Worm (Caenorhabditis elegans) whole organism, L4 larva: ENCODE data around the gene cgt-3.

ENCODE experiments used
- D1046.2 ChIP-seq: fragments of 200-800 bp; sonication (Bioruptor generic); IDR thresholded peaks from 2 replicates; pipeline ENCODE4 v1.3.6; 2022; ENCODE audit warnings: missing genetic modification characterization, missing compliant biosample characterization
- F10B5.3 ChIP-seq: sonication (generic microtip); optimal IDR thresholded peaks from 2 replicates; lab custom pipeline; 2016; ENCODE audit warnings: mild to moderate bottlenecking, missing genetic modification characterization, missing compliant biosample characterization
- F44E2.7 ChIP-seq: fragments of 200-800 bp; sonication (Bioruptor generic); IDR thresholded peaks from 2 replicates; pipeline ENCODE4 v2.1.2; 2022; ENCODE audit warnings: missing genetic modification characterization, missing compliant biosample characterization
- T26A8.4 ChIP-seq: fragments of 200-800 bp; sonication (Bioruptor generic); IDR thresholded peaks from 2 replicates; pipeline ENCODE4 v1.3.6; 2022; ENCODE audit warnings: missing genetic modification characterization, missing compliant biosample characterization
- Y5F2A.4 ChIP-seq: fragments of 200-800 bp; sonication (Bioruptor generic); optimal IDR thresholded peaks from 2 replicates; lab custom pipeline; 2018; ENCODE audit warnings: mild to moderate bottlenecking, missing genetic modification characterization, missing compliant biosample characterization
- ceh-20 ChIP-seq: fragments of 200-800 bp; sonication (Bioruptor generic); IDR thresholded peaks from 2 replicates; pipeline ENCODE4 v1.3.6; 2022; ENCODE audit warnings: missing genetic modification reagents, missing genetic modification characterization, missing compliant biosample characterization
- ceh-32 ChIP-seq: sonication (generic microtip); optimal IDR thresholded peaks from 2 replicates; lab custom pipeline; 2016; ENCODE audit warnings: mild to moderate bottlenecking, missing genetic modification characterization, missing compliant biosample characterization; ENCODE audit not compliant: poor library complexity
- ceh-44 ChIP-seq: fragments of 200-800 bp; sonication (Bioruptor generic); IDR thresholded peaks from 2 replicates; pipeline ENCODE4 v1.3.6; 2022; ENCODE audit warnings: missing genetic modification reagents, missing genetic modification characterization, missing compliant biosample characterization
- ceh-82 ChIP-seq: sonication (generic microtip); optimal IDR thresholded peaks from 2 replicates; lab custom pipeline; 2017; ENCODE audit warnings: missing biosample characterization, missing genetic modification characterization
- ces-1 ChIP-seq: fragments of 150-350 bp; sonication (generic microtip); optimal IDR thresholded peaks from 4 replicates; lab custom pipeline; 2014; ENCODE audit warnings: missing biosample characterization, missing genetic modification reagents, missing genetic modification characterization
- cey-2 ChIP-seq: sonication (generic microtip); optimal IDR thresholded peaks from 3 replicates; lab custom pipeline; 2017; ENCODE audit warnings: missing genetic modification characterization, mild to moderate bottlenecking, missing compliant biosample characterization, antibody characterized with exemption, borderline replicate concordance; ENCODE audit not compliant: insufficient read depth
- ctbp-1 ChIP-seq: fragments of 200-800 bp; sonication (Bioruptor generic); IDR thresholded peaks from 2 replicates; pipeline ENCODE4 v1.3.6; 2022; ENCODE audit warnings: missing genetic modification reagents, missing genetic modification characterization, missing compliant biosample characterization
- daf-19 ChIP-seq: fragments of 200-800 bp; sonication (Bioruptor generic); conservative IDR thresholded peaks from 2 replicates; pipeline ENCODE4 v1.3.6; 2022; ENCODE audit warnings: missing genetic modification characterization, missing compliant biosample characterization
- dmd-6 ChIP-seq: fragments of 200-800 bp; sonication (Bioruptor generic); IDR thresholded peaks from 2 replicates; pipeline ENCODE4 v1.3.6; 2022; ENCODE audit warnings: missing genetic modification reagents, missing genetic modification characterization, missing compliant biosample characterization
- duxl-1 ChIP-seq: sonication (generic microtip); optimal IDR thresholded peaks from 2 replicates; lab custom pipeline; 2016; ENCODE audit warnings: mild to moderate bottlenecking, missing genetic modification characterization, moderate library complexity, missing compliant biosample characterization; ENCODE audit not compliant: poor library complexity
- dve-1 ChIP-seq: sonication (generic microtip); optimal IDR thresholded peaks from 2 replicates; lab custom pipeline; 2017; ENCODE audit warnings: antibody characterized with exemption, mild to moderate bottlenecking, missing genetic modification characterization, missing compliant biosample characterization; ENCODE audit not compliant: insufficient read depth
- egl-27 ChIP-seq: sonication (generic microtip); optimal IDR thresholded peaks from 3 replicates; lab custom pipeline; 2017; ENCODE audit warnings: missing biosample characterization, missing genetic modification reagents, missing genetic modification characterization
- egl-43 ChIP-seq: fragments of 200-800 bp; sonication (Bioruptor generic); IDR thresholded peaks from 2 replicates; pipeline ENCODE4 v1.3.6; 2022; ENCODE audit warnings: missing genetic modification reagents, missing genetic modification characterization, missing compliant biosample characterization
- fkh-10 ChIP-seq: fragments of 150-350 bp; optimal IDR thresholded peaks from 2 replicates; lab custom pipeline; 2014; ENCODE audit warnings: missing biosample characterization, missing genetic modification reagents, missing genetic modification characterization
- fos-1 ChIP-seq: fragments of 150-350 bp; optimal IDR thresholded peaks from 2 replicates; lab custom pipeline; 2014; ENCODE audit warnings: missing biosample characterization, missing genetic modification characterization
- hif-1 ChIP-seq, 2 experiments: sonication (generic microtip); optimal IDR thresholded peaks; 2 replicates each; lab custom pipeline; 2016 to 2017; ENCODE audit warnings: missing compliant biosample characterization in 2 of 2, missing genetic modification characterization in 2 of 2, missing genetic modification reagents in 2 of 2, missing genotype in 2 of 2, mild to moderate bottlenecking in 1 of 2
- hlh-11 ChIP-seq: fragments of 200-800 bp; sonication (Bioruptor generic); optimal IDR thresholded peaks from 2 replicates; lab custom pipeline; 2018; ENCODE audit warnings: mild to moderate bottlenecking, missing genetic modification characterization, missing compliant biosample characterization
- jun-1 ChIP-seq: fragments of 150-350 bp; optimal IDR thresholded peaks from 2 replicates; lab custom pipeline; 2014; ENCODE audit warnings: missing biosample characterization, missing genetic modification reagents, missing genetic modification characterization
- lin-1 ChIP-seq: fragments of 200-800 bp; sonication (Bioruptor generic); IDR thresholded peaks from 2 replicates; pipeline ENCODE4 v1.3.6; 2022; ENCODE audit warnings: missing genetic modification reagents, missing genetic modification characterization, missing compliant biosample characterization
- lin-15B ChIP-seq: fragments of 150-350 bp; sonication (generic microtip); optimal IDR thresholded peaks from 3 replicates; lab custom pipeline; 2014; ENCODE audit warnings: missing biosample characterization, missing genetic modification characterization
- lin-29 ChIP-seq: fragments of 200-800 bp; sonication (Bioruptor generic); IDR thresholded peaks from 2 replicates; pipeline ENCODE4 v1.3.6; 2022; ENCODE audit warnings: missing genetic modification reagents, missing genetic modification characterization, missing compliant biosample characterization
- lin-39 ChIP-seq: fragments of 150-350 bp; optimal IDR thresholded peaks from 2 replicates; lab custom pipeline; 2014; ENCODE audit warnings: missing biosample characterization, missing genetic modification reagents, missing genetic modification characterization
- madf-5 ChIP-seq, 2 experiments: fragments of 200-800 bp; sonication (Bioruptor generic); IDR thresholded peaks; 2 replicates each; pipeline ENCODE4 v1.3.6; 2022; ENCODE audit warnings: missing compliant biosample characterization in 2 of 2, missing genetic modification characterization in 2 of 2
- mep-1 ChIP-seq: fragments of 150-350 bp; sonication (generic microtip); optimal IDR thresholded peaks from 3 replicates; lab custom pipeline; 2014; ENCODE audit warnings: missing biosample characterization, missing genetic modification characterization
- mes-2 ChIP-seq: sonication (generic microtip); optimal IDR thresholded peaks from 2 replicates; lab custom pipeline; 2016; ENCODE audit warnings: missing genotype, mild to moderate bottlenecking, missing genetic modification characterization, missing compliant biosample characterization; ENCODE audit not compliant: poor library complexity, severe bottlenecking
- nhr-237 ChIP-seq: sonication (generic microtip); optimal IDR thresholded peaks from 2 replicates; lab custom pipeline; 2017; ENCODE audit warnings: missing biosample characterization, missing genetic modification characterization
- nhr-25 ChIP-seq: sonication (generic microtip); optimal IDR thresholded peaks from 2 replicates; lab custom pipeline; 2017; ENCODE audit warnings: missing genetic modification characterization, mild to moderate bottlenecking, missing compliant biosample characterization, antibody characterized with exemption, moderate library complexity, borderline replicate concordance; ENCODE audit not compliant: insufficient read depth
- nhr-28 ChIP-seq: fragments of 150-350 bp; optimal IDR thresholded peaks from 2 replicates; lab custom pipeline; 2014; ENCODE audit warnings: missing biosample characterization, missing genetic modification characterization
- nhr-42 ChIP-seq: fragments of 200-800 bp; sonication (Bioruptor generic); IDR thresholded peaks from 2 replicates; pipeline ENCODE4 v1.3.6; 2022; ENCODE audit warnings: missing genetic modification characterization, missing compliant biosample characterization
- nhr-48 ChIP-seq: sonication (generic microtip); optimal IDR thresholded peaks from 2 replicates; lab custom pipeline; 2016; ENCODE audit warnings: mild to moderate bottlenecking, missing genetic modification characterization, missing compliant biosample characterization
- nhr-6 ChIP-seq: fragments of 150-350 bp; optimal IDR thresholded peaks from 2 replicates; lab custom pipeline; 2014; ENCODE audit warnings: missing biosample characterization, missing genetic modification characterization
- nhr-77 ChIP-seq: fragments of 150-350 bp; optimal IDR thresholded peaks from 2 replicates; lab custom pipeline; 2014; ENCODE audit warnings: missing biosample characterization, missing genetic modification characterization
- pqm-1 ChIP-seq: sonication (generic microtip); optimal IDR thresholded peaks from 2 replicates; lab custom pipeline; 2017; ENCODE audit warnings: missing biosample characterization, missing genetic modification characterization
- rbr-2 ChIP-seq: sonication (generic microtip); optimal IDR thresholded peaks from 2 replicates; lab custom pipeline; 2016; ENCODE audit warnings: missing genotype, missing genetic modification characterization, missing compliant biosample characterization
- saeg-2 ChIP-seq: fragments of 200-800 bp; sonication (Bioruptor generic); IDR thresholded peaks from 2 replicates; pipeline ENCODE4 v1.3.6; 2022; ENCODE audit warnings: missing genetic modification reagents, missing genetic modification characterization, missing compliant biosample characterization
- sdz-12 ChIP-seq: fragments of 200-800 bp; sonication (Bioruptor generic); optimal IDR thresholded peaks from 2 replicates; lab custom pipeline; 2018; ENCODE audit warnings: mild to moderate bottlenecking, missing genetic modification characterization, missing compliant biosample characterization
- set-16 ChIP-seq: fragments of 200-800 bp; sonication (Bioruptor generic); IDR thresholded peaks from 2 replicates; pipeline ENCODE4 v1.3.6; 2022; ENCODE audit warnings: missing genetic modification reagents, missing genetic modification characterization, missing compliant biosample characterization
- spr-3 ChIP-seq: fragments of 200-800 bp; sonication (Bioruptor generic); optimal IDR thresholded peaks from 2 replicates; lab custom pipeline; 2018; ENCODE audit warnings: mild to moderate bottlenecking, missing genetic modification characterization, missing compliant biosample characterization
- tag-97 ChIP-seq: fragments of 200-800 bp; sonication (Bioruptor generic); IDR thresholded peaks from 2 replicates; pipeline ENCODE4 v1.3.6; 2022; ENCODE audit warnings: missing genetic modification characterization, missing compliant biosample characterization
- unc-130 ChIP-seq: sonication (generic microtip); optimal IDR thresholded peaks from 2 replicates; lab custom pipeline; 2016; ENCODE audit warnings: missing genetic modification reagents, missing genetic modification characterization, missing compliant biosample characterization
- unc-39 ChIP-seq: sonication (generic microtip); optimal IDR thresholded peaks from 2 replicates; lab custom pipeline; 2017; ENCODE audit warnings: missing biosample characterization, missing genetic modification characterization
- zag-1 ChIP-seq: fragments of 150-350 bp; optimal IDR thresholded peaks from 2 replicates; lab custom pipeline; 2014; ENCODE audit warnings: missing biosample characterization, missing genetic modification characterization
- zip-11 ChIP-seq: fragments of 200-800 bp; sonication (Bioruptor generic); IDR thresholded peaks from 2 replicates; pipeline ENCODE4 v1.3.6; 2022; ENCODE audit warnings: missing genetic modification characterization, missing compliant biosample characterization
- zip-2 ChIP-seq: fragments of 150-350 bp; optimal IDR thresholded peaks from 2 replicates; lab custom pipeline; 2014; ENCODE audit warnings: missing biosample characterization, missing genetic modification characterization
- ztf-7 ChIP-seq: fragments of 150-350 bp; optimal IDR thresholded peaks from 2 replicates; lab custom pipeline; 2014; ENCODE audit warnings: missing biosample characterization, missing genetic modification characterization

Gene cgt-3

DNA sequence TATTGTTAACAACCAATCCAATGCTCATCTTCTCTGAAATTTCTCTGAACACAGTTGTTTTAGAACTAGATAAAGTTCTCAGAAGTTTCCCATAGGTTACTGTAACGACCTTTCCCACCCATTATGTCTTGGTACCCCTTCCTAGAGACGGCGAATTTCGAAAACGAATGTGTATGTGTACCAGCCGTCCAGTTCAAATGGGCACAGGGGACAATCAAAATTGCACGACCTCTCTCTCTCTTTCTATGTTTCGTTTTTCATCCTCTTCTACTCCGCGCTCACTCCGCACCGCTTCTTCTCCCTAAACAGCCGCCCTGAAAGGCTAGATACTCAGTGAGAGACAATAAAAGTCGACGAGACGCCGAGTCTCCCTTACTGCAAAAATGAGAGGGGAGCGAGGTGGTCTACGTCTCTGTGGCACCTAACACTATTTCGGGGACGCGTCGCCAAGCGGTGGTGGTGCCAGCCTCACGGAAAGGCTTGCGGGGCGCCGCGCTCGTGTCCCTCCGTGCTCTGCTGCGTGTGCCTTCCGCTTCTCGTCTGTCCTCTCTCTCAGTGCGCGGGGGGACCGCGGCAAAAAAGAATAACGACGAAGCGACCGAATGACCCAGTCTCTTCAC lies 9.6 kb upstream of the cgt-3 start (continued):
- peak; percentile 55 for TF ChIP-seq F10B5.3 (tag; lab: Kevin White, UChicago)
- peak in 1 of 2 experiments; percentile 65 for TF ChIP-seq hif-1 (tag; optimal IDR thresholded peaks at IDR 0.05; lab: Kevin White, UChicago)
- peak; percentile 74 for TF ChIP-seq rbr-2 (tag; lab: Kevin White, UChicago)
- no peak for TF ChIP-seq madf-5 (GFP tag; IDR thresholded peaks at IDR 0.05; lab: Robert Waterston, UW)
- peak; percentile 68; the same call in 1 of the 2 replicates for TF ChIP-seq lin-1 (GFP tag; lab: Robert Waterston, UW)
- no peak for TF ChIP-seq zag-1
- TF ChIP-seq ceh-82 (tag; lab: Kevin White, UChicago), result no peak
- peak; percentile 56 for TF ChIP-seq dve-1 (tag; lab: Kevin White, UChicago)
- peak; percentile 99 for TF ChIP-seq set-16 (GFP tag; lab: Robert Waterston, UW)
- TF ChIP-seq ces-1, result no peak
- TF ChIP-seq ceh-44 (GFP tag; lab: Robert Waterston, UW), result no peak
- TF ChIP-seq nhr-42 (GFP tag; lab: Robert Waterston, UW), result no peak
- peak; percentile 36 for TF ChIP-seq nhr-28
- TF ChIP-seq zip-11 (GFP tag; lab: Robert Waterston, UW), result no peak
- TF ChIP-seq nhr-77 (tag; lab: Kevin White, UChicago), result no peak
- no peak for TF ChIP-seq fos-1 (tag; lab: Kevin White, UChicago)
- no peak for TF ChIP-seq egl-27 (tag; lab: Kevin White, UChicago)
- no peak for TF ChIP-seq F44E2.7
- no peak for TF ChIP-seq duxl-1
- 0 out of 2 replicates have a peak, but pooled peaks have one; percentile 46 for TF ChIP-seq D1046.2 (GFP tag; lab: Robert Waterston, UW)
- no peak for TF ChIP-seq dmd-6 (GFP tag; lab: Robert Waterston, UW)
- no peak for TF ChIP-seq ztf-7 (tag; lab: Kevin White, UChicago)
- TF ChIP-seq zip-2 (tag; lab: Kevin White, UChicago), result no peak
- no peak for TF ChIP-seq lin-15B (tag; lab: Kevin White, UChicago)
- TF ChIP-seq jun-1 (tag; lab: Kevin White, UChicago), result peak; percentile 4
- no peak for TF ChIP-seq daf-19
- TF ChIP-seq sdz-12 (GFP tag; lab: Kevin White, UChicago), result no peak
- TF ChIP-seq ceh-20, result no peak; the same call in 1 of the 2 replicates
- TF ChIP-seq lin-29 (GFP tag; lab: Robert Waterston, UW), result 0 out of 2 replicates have a peak, but pooled peaks have one; percentile 43
- no peak for TF ChIP-seq mes-2
- no peak for TF ChIP-seq nhr-237
- TF ChIP-seq nhr-25 (tag; lab: Kevin White, UChicago), result no peak
- TF ChIP-seq mep-1, result peak; percentile 65
- peak; percentile 56; the same call in 1 of the 2 replicates for TF ChIP-seq T26A8.4 (GFP tag; lab: Robert Waterston, UW)
- no peak for TF ChIP-seq unc-130 (GFP tag; lab: Kevin White, UChicago)
- peak; percentile 71 for TF ChIP-seq nhr-48 (tag; lab: Kevin White, UChicago)
- TF ChIP-seq ctbp-1 (GFP tag; lab: Robert Waterston, UW), result peak; percentile 81
- TF ChIP-seq spr-3 (GFP tag; lab: Kevin White, UChicago), result no peak
- no peak for TF ChIP-seq fkh-10 (GFP tag; lab: Kevin White, UChicago)
- TF ChIP-seq egl-43 (GFP tag; lab: Robert Waterston, UW), result peak; percentile 89
- TF ChIP-seq lin-39 (tag; lab: Kevin White, UChicago), result no peak
- no peak for TF ChIP-seq saeg-2
- no peak for TF ChIP-seq unc-39
- peak; percentile 27 for TF ChIP-seq ceh-32 (tag; lab: Kevin White, UChicago)
- peak; percentile 90 for TF ChIP-seq hlh-11 (tag; lab: Kevin White, UChicago)
- TF ChIP-seq tag-97, result no peak
- TF ChIP-seq pqm-1 (tag; lab: Kevin White, UChicago), result no peak
- no peak for TF ChIP-seq Y5F2A.4 (GFP tag; lab: Kevin White, UChicago)
- no peak for TF ChIP-seq nhr-6 (tag; lab: Kevin White, UChicago)
- no peak for TF ChIP-seq cey-2 (tag; lab: Kevin White, UChicago)
